Worm (Caenorhabditis elegans) whole organism, mixed stage, embryonic: ENCODE data around the gene ser-1.

ENCODE experiments used
- M03D4.4 ChIP-seq: sonication (generic microtip); optimal IDR thresholded peaks from 2 replicates; lab custom pipeline; 2017; ENCODE audit warnings: mild to moderate bottlenecking, missing genetic modification characterization, missing compliant biosample characterization
- blmp-1 ChIP-seq: fragments of 150-350 bp; optimal IDR thresholded peaks from 2 replicates; lab custom pipeline; 2014; ENCODE audit warnings: missing biosample characterization, missing genetic modification characterization
- ceh-39 ChIP-seq: fragments of 150-350 bp; optimal IDR thresholded peaks from 2 replicates; lab custom pipeline; 2014; ENCODE audit warnings: missing biosample characterization, missing genetic modification characterization
- ceh-43 ChIP-seq: fragments of 200-800 bp; sonication (Bioruptor generic); optimal IDR thresholded peaks from 2 replicates; lab custom pipeline; 2018; ENCODE audit warnings: mild to moderate bottlenecking, missing genetic modification characterization, moderate library complexity, missing compliant biosample characterization
- ceh-83 ChIP-seq: fragments of 200-800 bp; sonication (Bioruptor generic); optimal IDR thresholded peaks from 2 replicates; lab custom pipeline; 2018; ENCODE audit warnings: mild to moderate bottlenecking, missing genetic modification characterization, missing compliant biosample characterization
- ces-1 ChIP-seq: fragments of 150-350 bp; optimal IDR thresholded peaks from 2 replicates; lab custom pipeline; 2014; ENCODE audit warnings: missing biosample characterization, missing genetic modification reagents, missing genetic modification characterization
- cnd-1 ChIP-seq: fragments of 200-800 bp; sonication (Bioruptor generic); optimal IDR thresholded peaks from 2 replicates; lab custom pipeline; 2018; ENCODE audit warnings: mild to moderate bottlenecking, missing genetic modification characterization, missing compliant biosample characterization
- drap-1 ChIP-seq: fragments of 200-800 bp; sonication (Bioruptor generic); optimal IDR thresholded peaks from 3 replicates; lab custom pipeline; 2018; ENCODE audit warnings: mild to moderate bottlenecking, missing genetic modification characterization, missing compliant biosample characterization
- elt-1 ChIP-seq: sonication (generic microtip); optimal IDR thresholded peaks from 2 replicates; lab custom pipeline; 2017; ENCODE audit warnings: missing genetic modification characterization, mild to moderate bottlenecking, missing compliant biosample characterization, antibody characterized with exemption, moderate library complexity, borderline replicate concordance; ENCODE audit not compliant: insufficient read depth
- hlh-1 ChIP-seq: fragments of 150-350 bp; optimal IDR thresholded peaks from 2 replicates; lab custom pipeline; 2014; ENCODE audit warnings: missing biosample characterization, missing genetic modification reagents, missing genetic modification characterization
- lin-13 ChIP-seq: fragments of 150-350 bp; optimal IDR thresholded peaks from 2 replicates; lab custom pipeline; 2014; ENCODE audit warnings: missing biosample characterization, missing genetic modification characterization
- lin-32 ChIP-seq: fragments of 200-800 bp; sonication (Bioruptor generic); optimal IDR thresholded peaks from 2 replicates; lab custom pipeline; 2018; ENCODE audit warnings: mild to moderate bottlenecking, missing genetic modification characterization, missing compliant biosample characterization
- lsy-2 ChIP-seq: fragments of 150-350 bp; optimal IDR thresholded peaks from 2 replicates; lab custom pipeline; 2014; ENCODE audit warnings: missing biosample characterization, missing genetic modification characterization
- mab-5 ChIP-seq: fragments of 150-350 bp; optimal IDR thresholded peaks from 2 replicates; lab custom pipeline; 2014; ENCODE audit warnings: missing biosample characterization, missing genetic modification characterization
- mep-1 ChIP-seq: fragments of 150-350 bp; optimal IDR thresholded peaks from 2 replicates; lab custom pipeline; 2017; ENCODE audit warnings: missing biosample characterization, missing genetic modification reagents, missing genetic modification characterization, inconsistent platforms
- mls-2 ChIP-seq: sonication (generic microtip); optimal IDR thresholded peaks from 2 replicates; lab custom pipeline; 2016; ENCODE audit warnings: mild to moderate bottlenecking, missing genetic modification characterization, moderate library complexity, missing compliant biosample characterization
- nhr-2 ChIP-seq: fragments of 150-350 bp; optimal IDR thresholded peaks from 2 replicates; lab custom pipeline; 2014; ENCODE audit warnings: missing biosample characterization, missing genetic modification characterization
- nhr-237 ChIP-seq: fragments of 150-350 bp; optimal IDR thresholded peaks from 2 replicates; lab custom pipeline; 2014; ENCODE audit warnings: missing biosample characterization, missing genetic modification characterization
- nhr-28 ChIP-seq: fragments of 150-350 bp; optimal IDR thresholded peaks from 2 replicates; lab custom pipeline; 2014; ENCODE audit warnings: missing biosample characterization, missing genetic modification characterization
- nhr-76 ChIP-seq: sonication (generic microtip); optimal IDR thresholded peaks from 2 replicates; lab custom pipeline; 2017; ENCODE audit warnings: missing biosample characterization, missing genetic modification characterization
- pha-4 ChIP-seq: fragments of 150-350 bp; optimal IDR thresholded peaks from 2 replicates; lab custom pipeline; 2018; ENCODE audit warnings: missing biosample characterization, missing genetic modification reagents, missing genetic modification characterization
- sem-2 ChIP-seq: fragments of 200-800 bp; sonication (Bioruptor generic); optimal IDR thresholded peaks from 2 replicates; lab custom pipeline; 2018; ENCODE audit warnings: mild to moderate bottlenecking, missing genetic modification characterization, missing compliant biosample characterization
- snpc-4 ChIP-seq: fragments of 150-350 bp; optimal IDR thresholded peaks from 2 replicates; lab custom pipeline; 2014; ENCODE audit warnings: missing biosample characterization, missing genetic modification characterization
- sptf-1 ChIP-seq: sonication (generic microtip); optimal IDR thresholded peaks from 2 replicates; lab custom pipeline; 2017; ENCODE audit warnings: mild to moderate bottlenecking, missing genetic modification characterization, moderate library complexity, missing compliant biosample characterization
- tbx-8 ChIP-seq: fragments of 200-800 bp; sonication (Bioruptor generic); optimal IDR thresholded peaks from 2 replicates; lab custom pipeline; 2018; ENCODE audit warnings: mild to moderate bottlenecking, missing genetic modification characterization, moderate library complexity, missing compliant biosample characterization
- unc-39 ChIP-seq: fragments of 150-350 bp; optimal IDR thresholded peaks from 2 replicates; lab custom pipeline; 2014; ENCODE audit warnings: missing biosample characterization, missing genetic modification characterization
- unc-62 ChIP-seq: fragments of 150-350 bp; optimal IDR thresholded peaks from 2 replicates; lab custom pipeline; 2014; ENCODE audit warnings: missing biosample characterization, missing genetic modification reagents, missing genetic modification characterization
- zip-8 ChIP-seq: fragments of 150-350 bp; optimal IDR thresholded peaks from 2 replicates; lab custom pipeline; 2014; ENCODE audit warnings: missing biosample characterization, missing genetic modification characterization

The ser-1 gene

ce11 chrX:16555726-16556125 is 23.8 kb upstream of the ser-1 start:
- TF ChIP-seq ceh-43 (GFP tag; lab: Kevin White, UChicago) (no peak), snpc-4 (tag; lab: Kevin White, UChicago) (no peak), pha-4 (tag; lab: Kevin White, UChicago) (no peak), blmp-1 (no peak), lin-32 (no peak), ces-1 (GFP tag; lab: Kevin White, UChicago) (no peak), unc-62 (GFP tag; lab: Kevin White, UChicago) (no peak), hlh-1 (tag; lab: Kevin White, UChicago) (no peak), cnd-1 (tag; lab: Kevin White, UChicago) (no peak), mab-5 (tag; lab: Kevin White, UChicago) (no peak), nhr-76 (tag; lab: Kevin White, UChicago) (no peak), elt-1 (tag; lab: Kevin White, UChicago) (no peak)

ce11 chrX:16558117-16558516 is 21.4 kb upstream of the ser-1 start, which contains the start of gene K08B5.1:
K08B5.1 (plus strand) TSS chrX:16558434.
- TF ChIP-seq unc-39 (tag; lab: Kevin White, UChicago) (no peak), nhr-76 (tag; lab: Kevin White, UChicago) (no peak), lin-13 (tag; lab: Kevin White, UChicago) (no peak), lsy-2 (tag; lab: Kevin White, UChicago) (no peak), ceh-39 (tag; lab: Kevin White, UChicago) (no peak), mep-1 (tag; lab: Kevin White, UChicago) (no peak), nhr-2 (tag; lab: Kevin White, UChicago) (no peak), ceh-83 (no peak), nhr-28 (tag; lab: Kevin White, UChicago) (no peak), mls-2 (tag; lab: Kevin White, UChicago) (no peak), ces-1 (GFP tag; lab: Kevin White, UChicago) (no peak), hlh-1 (tag; lab: Kevin White, UChicago) (no peak), sptf-1 (no peak)

DNA sequence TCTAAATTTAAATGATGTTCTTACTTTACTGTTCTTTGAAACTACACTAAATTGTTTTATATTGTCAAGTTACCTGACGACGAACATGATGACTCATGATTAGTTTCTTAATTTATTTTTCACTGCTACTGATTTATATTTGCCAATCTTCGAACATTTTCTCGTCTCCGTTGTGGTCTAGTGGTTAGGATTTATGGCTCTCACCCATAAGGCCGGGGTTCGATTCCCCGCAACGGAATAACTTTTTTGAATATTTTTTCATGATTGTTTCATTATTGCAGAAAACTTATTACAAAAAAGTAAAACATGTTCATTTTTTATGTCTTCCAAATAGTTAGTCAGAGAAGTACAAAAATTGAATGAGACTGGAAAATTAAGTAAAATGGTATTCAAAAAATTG is 20.8 kb upstream of the ser-1 start:
- peak; percentile 30 for TF ChIP-seq M03D4.4 (tag; lab: Kevin White, UChicago)
- TF ChIP-seq ceh-83 = peak; percentile 24
- no peak for TF ChIP-seq cnd-1 (tag; lab: Kevin White, UChicago)

ce11 chrX:16559387-16559786 is 20.2 kb upstream of the ser-1 start:
- TF ChIP-seq mls-2 (tag; lab: Kevin White, UChicago) = no peak

ce11 chrX:16560895-16561294 is 18.6 kb upstream of the ser-1 start:
- TF ChIP-seq nhr-237 (tag; lab: Kevin White, UChicago) (no peak), zip-8 (no peak), blmp-1 (no peak), tbx-8 (GFP tag; lab: Kevin White, UChicago) (no peak), ces-1 (GFP tag; lab: Kevin White, UChicago) (no peak), nhr-2 (tag; lab: Kevin White, UChicago) (no peak), sem-2 (GFP tag; lab: Kevin White, UChicago) (no peak), mab-5 (tag; lab: Kevin White, UChicago) (no peak), drap-1 (GFP tag; lab: Kevin White, UChicago) (no peak), ceh-39 (tag; lab: Kevin White, UChicago) (no peak), mep-1 (tag; lab: Kevin White, UChicago) (no peak), ceh-83 (no peak), elt-1 (tag; lab: Kevin White, UChicago) (no peak), mls-2 (tag; lab: Kevin White, UChicago) (no peak)

ce11 chrX:16564515-16565285 is 14.8 kb upstream of the ser-1 start:
- TF ChIP-seq snpc-4 (tag; lab: Kevin White, UChicago) (no peak), ceh-39 (tag; lab: Kevin White, UChicago) (peak; percentile 2)
- TF ChIP-seq, all 35 proteins: peak for 1
